Fruit fly (Drosophila melanogaster) whole organism, wandering third instar larva: ENCODE measurements around the gene CG31404.

Source experiments
- Abd-B ChIP-seq: fragments of >200 bp; optimal IDR thresholded peaks from 2 replicates; lab custom pipeline; 2017; ENCODE audit warnings: missing biosample characterization, missing genetic modification characterization
- CG32264 ChIP-seq: fragments of 200-800 bp; sonication (Bioruptor generic); optimal IDR thresholded peaks from 2 replicates; lab custom pipeline; 2016; ENCODE audit warnings: missing biosample characterization, missing genetic modification characterization
- CrebA ChIP-seq: fragments of 200-800 bp; sonication (Bioruptor generic); optimal IDR thresholded peaks from 2 replicates; lab custom pipeline; 2016; ENCODE audit warnings: missing biosample characterization, mild to moderate bottlenecking, missing genetic modification characterization, borderline replicate concordance
- Dfd ChIP-seq: fragments of >200 bp; optimal IDR thresholded peaks from 2 replicates; lab custom pipeline; 2017; ENCODE audit warnings: missing biosample characterization, missing genetic modification characterization
- GATAd ChIP-seq: sonication (Bioruptor generic); optimal IDR thresholded peaks from 2 replicates; lab custom pipeline; 2016; ENCODE audit warnings: missing biosample characterization, missing genetic modification characterization
- HLH106 ChIP-seq: fragments of 200-800 bp; optimal IDR thresholded peaks from 3 replicates; lab custom pipeline; 2019; ENCODE audit warnings: missing biosample characterization, mild to moderate bottlenecking, missing genetic modification characterization, moderate library complexity
- Hr78 ChIP-seq: fragments of >200 bp; optimal IDR thresholded peaks from 2 replicates; lab custom pipeline; 2017; ENCODE audit warnings: missing biosample characterization, missing genetic modification characterization
- Hr83 ChIP-seq: fragments of 200-300 bp; sonication (Bioruptor generic); optimal IDR thresholded peaks from 2 replicates; lab custom pipeline; 2016; ENCODE audit warnings: missing biosample characterization, mild to moderate bottlenecking, missing genetic modification characterization, moderate library complexity; ENCODE audit not compliant: poor library complexity, severe bottlenecking
- Jra ChIP-seq: sonication (Bioruptor generic); optimal IDR thresholded peaks from 2 replicates; lab custom pipeline; 2016; ENCODE audit warnings: missing biosample characterization, missing genetic modification characterization
- Mio ChIP-seq: sonication (Bioruptor generic); optimal IDR thresholded peaks from 2 replicates; lab custom pipeline; 2016; ENCODE audit warnings: missing biosample characterization, missing genetic modification characterization
- Myc ChIP-seq: fragments of >200 bp; optimal IDR thresholded peaks from 2 replicates; lab custom pipeline; 2017
- N ChIP-seq: fragments of >200 bp; optimal IDR thresholded peaks from 2 replicates; lab custom pipeline; 2018; ENCODE audit warnings: missing biosample characterization, missing external identifiers, missing genetic modification characterization
- OdsH ChIP-seq: fragments of 200-800 bp; sonication (Bioruptor generic); optimal IDR thresholded peaks from 2 replicates; lab custom pipeline; 2016; ENCODE audit warnings: missing biosample characterization, mild to moderate bottlenecking, missing genetic modification characterization
- Vsx2 ChIP-seq: fragments of 200-300, 225-300 bp; sonication (Bioruptor generic); optimal IDR thresholded peaks from 2 replicates; lab custom pipeline; 2018; ENCODE audit warnings: missing biosample characterization, missing genetic modification characterization; ENCODE audit not compliant: partially characterized antibody
- br ChIP-seq: fragments of 200-800 bp; sonication (Bioruptor generic); optimal IDR thresholded peaks from 2 replicates; lab custom pipeline; 2016; ENCODE audit warnings: missing biosample characterization, missing genetic modification characterization
- dl ChIP-seq, 2 experiments: fragments of 175-275, 200-275 bp in 1 of 2; fragments of 200-275 bp in 1 of 2; sonication (Bioruptor generic); optimal IDR thresholded peaks; lab custom pipeline; 2018; ENCODE audit warnings: mild to moderate bottlenecking in 2 of 2, missing biosample characterization in 2 of 2, missing genetic modification characterization in 2 of 2, moderate library complexity in 2 of 2; ENCODE audit not compliant: partially characterized antibody in 2 of 2, insufficient read depth in 1 of 2
- ey ChIP-seq: fragments of 200-800 bp; sonication (Bioruptor generic); optimal IDR thresholded peaks from 2 replicates; lab custom pipeline; 2016; ENCODE audit warnings: missing biosample characterization, missing genetic modification characterization
- foxo ChIP-seq, 2 experiments: fragments of 200-800 bp; sonication (Bioruptor generic); optimal IDR thresholded peaks; 2 replicates in 1 of 2; 3 replicates in 1 of 2; lab custom pipeline; 2016 to 2017; ENCODE audit warnings: missing biosample characterization in 2 of 2, missing genetic modification characterization in 2 of 2
- fru ChIP-seq: fragments of 200-800 bp; sonication (Bioruptor generic); optimal IDR thresholded peaks from 3 replicates; lab custom pipeline; 2016; ENCODE audit warnings: missing biosample characterization, mild to moderate bottlenecking, missing genetic modification characterization
- h ChIP-seq: fragments of 200-800 bp; sonication (Bioruptor generic); optimal IDR thresholded peaks from 3 replicates; lab custom pipeline; 2016; ENCODE audit warnings: missing biosample characterization, mild to moderate bottlenecking, missing genetic modification characterization
- jim ChIP-seq: fragments of 175-275, 200-325 bp; sonication (Bioruptor generic); optimal IDR thresholded peaks from 2 replicates; lab custom pipeline; 2016; ENCODE audit warnings: missing biosample characterization, mild to moderate bottlenecking, missing genetic modification characterization
- lola ChIP-seq: fragments of >200 bp; optimal IDR thresholded peaks from 2 replicates; lab custom pipeline; 2017; ENCODE audit warnings: missing biosample characterization, missing genetic modification characterization
- rgr ChIP-seq: fragments of 200-800 bp; sonication (Bioruptor generic); optimal IDR thresholded peaks from 3 replicates; lab custom pipeline; 2016; ENCODE audit warnings: missing biosample characterization, mild to moderate bottlenecking, missing genetic modification characterization
- sv ChIP-seq: fragments of 200-800 bp; sonication (Bioruptor generic); optimal IDR thresholded peaks from 3 replicates; lab custom pipeline; 2016; ENCODE audit warnings: missing biosample characterization, missing genetic modification characterization
- tai ChIP-seq: sonication (Bioruptor generic); optimal IDR thresholded peaks from 2 replicates; lab custom pipeline; 2016; ENCODE audit warnings: missing biosample characterization, missing genetic modification characterization
- usp ChIP-seq: fragments of >200 bp; optimal IDR thresholded peaks from 2 replicates; lab custom pipeline; 2017; ENCODE audit warnings: missing biosample characterization, missing genetic modification characterization
- woc ChIP-seq: sonication (Bioruptor generic); optimal IDR thresholded peaks from 2 replicates; lab custom pipeline; 2016; ENCODE audit warnings: missing biosample characterization, mild to moderate bottlenecking, missing genetic modification characterization

Gene CG31404

DNA sequence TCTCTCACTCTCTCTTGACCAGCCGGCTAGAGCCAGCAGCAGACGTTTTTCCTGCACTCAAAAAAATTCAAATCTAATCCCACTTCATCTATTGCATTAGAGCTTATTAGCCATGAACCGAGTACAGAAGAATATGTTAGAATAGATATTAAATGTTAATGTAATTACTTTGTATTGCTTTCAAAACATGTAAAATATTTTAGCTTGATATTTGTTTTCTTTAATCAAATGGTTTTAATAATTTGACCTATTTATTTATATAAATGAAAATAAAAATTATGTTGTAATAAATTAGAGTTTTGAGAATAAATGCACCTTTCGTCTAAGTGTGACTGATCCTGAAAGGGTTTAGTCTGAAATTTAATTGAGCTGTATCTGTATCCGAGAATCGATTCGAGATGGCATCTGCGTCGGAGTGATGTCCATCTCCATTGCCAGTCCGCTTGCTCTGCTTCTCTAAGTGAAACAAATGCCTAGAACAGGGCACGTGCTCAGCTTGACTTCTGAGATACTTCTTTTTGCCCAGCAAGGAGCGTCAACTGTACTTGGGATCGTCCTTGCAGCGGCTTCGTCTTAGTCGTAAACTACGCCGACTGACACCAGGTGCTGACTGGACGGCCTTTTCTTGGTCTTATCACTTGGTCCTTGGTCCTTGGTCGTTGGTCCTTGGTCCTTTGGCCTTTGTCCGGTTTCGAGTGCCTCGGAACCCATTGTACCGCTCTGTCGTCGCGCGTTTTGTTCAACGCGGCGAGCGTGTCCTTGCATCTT lies 35.3 kb downstream of the CG31404 start:
- no peak for TF ChIP-seq GATAd
- TF ChIP-seq Mio (GFP tag; lab: Kevin White, UChicago): no peak
- no peak for TF ChIP-seq dl (GFP tag; optimal IDR thresholded peaks at IDR 0.05; lab: Kevin White, UChicago; ENCODE audit: insufficient read depth in 1 of 2, partially characterized antibody in 2 of 2)
- no peak for TF ChIP-seq rgr (GFP tag; lab: Kevin White, UChicago)
- no peak for TF ChIP-seq N (GFP tag; lab: Kevin White, UChicago)
- no peak for TF ChIP-seq Hr78 (GFP tag; lab: Kevin White, UChicago)
- TF ChIP-seq lola: no peak
- TF ChIP-seq Myc (lab: Kevin White, UChicago): no peak
- no peak for TF ChIP-seq CrebA
- no peak for TF ChIP-seq Abd-B (GFP tag; lab: Kevin White, UChicago)
- no peak for TF ChIP-seq tai (GFP tag; lab: Kevin White, UChicago)
- TF ChIP-seq ey (GFP tag; lab: Kevin White, UChicago): no peak
- no peak for TF ChIP-seq br

DNA sequence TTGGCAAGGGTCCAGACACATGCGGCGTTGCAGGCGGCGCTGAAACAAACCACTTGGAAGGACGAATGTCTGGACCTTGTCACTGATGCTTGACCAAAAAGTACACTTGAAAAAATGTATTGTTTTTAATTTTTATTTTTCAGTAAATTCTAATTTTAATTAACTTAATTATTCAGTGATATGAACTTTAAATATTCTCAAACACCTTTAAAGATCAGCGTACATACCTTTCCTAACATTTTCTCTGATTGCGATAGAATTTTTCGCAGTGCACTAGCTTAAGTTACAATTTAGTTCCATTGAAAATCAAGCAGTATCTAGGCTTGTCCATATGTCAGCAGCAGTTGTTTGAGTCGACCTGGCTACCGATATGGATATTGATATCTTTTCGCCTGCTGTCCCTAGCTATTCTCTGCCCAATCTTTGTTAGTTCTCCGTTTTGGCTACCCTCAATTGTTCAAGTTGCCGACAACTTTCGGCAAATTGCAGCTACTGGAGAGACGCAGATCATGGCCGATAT lies 36.6 kb downstream of the CG31404 start:
- TF ChIP-seq Vsx2 (GFP tag; lab: Kevin White, UChicago) (no peak), N (GFP tag; lab: Kevin White, UChicago) (no peak), Myc (lab: Kevin White, UChicago) (no peak), OdsH (GFP tag; lab: Kevin White, UChicago) (no peak), Dfd (GFP tag; lab: Kevin White, UChicago) (no peak), ey (GFP tag; lab: Kevin White, UChicago) (no peak), woc (GFP tag; lab: Kevin White, UChicago) (no peak), CrebA (no peak), HLH106 (tag; lab: Kevin White, UChicago) (no peak), Hr78 (GFP tag; lab: Kevin White, UChicago) (no peak), sv (GFP tag; lab: Kevin White, UChicago) (no peak), foxo (GFP tag; optimal IDR thresholded peaks at IDR 0.05; lab: Kevin White, UChicago) (no peak), lola (no peak), usp (GFP tag; lab: Kevin White, UChicago) (no peak)

DNA sequence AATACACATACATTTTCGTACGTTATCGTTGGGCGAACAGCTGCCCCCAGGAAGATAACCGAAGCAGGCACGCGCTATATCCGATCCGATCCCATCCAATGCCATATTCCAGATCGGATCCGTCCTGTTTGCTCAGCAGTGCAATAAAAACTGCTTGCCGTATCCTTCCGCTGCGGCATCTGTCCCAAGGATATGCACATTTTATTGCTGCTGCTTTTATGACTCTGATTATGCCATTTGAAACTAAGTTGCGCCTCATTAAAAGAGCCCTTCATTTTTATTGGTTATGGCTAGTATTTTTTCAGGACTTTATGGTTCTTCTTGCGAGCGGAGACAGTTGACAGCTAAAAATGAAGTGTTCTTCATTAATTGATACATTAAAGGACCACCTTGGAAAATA lies 40.3 kb downstream of the CG31404 start:
- no peak for TF ChIP-seq fru (GFP tag; lab: Kevin White, UChicago)
- TF ChIP-seq Mio (GFP tag; lab: Kevin White, UChicago): no peak
- no peak for TF ChIP-seq N (GFP tag; lab: Kevin White, UChicago)
- no peak for TF ChIP-seq foxo (GFP tag; optimal IDR thresholded peaks at IDR 0.05; lab: Kevin White, UChicago)
- TF ChIP-seq Hr78 (GFP tag; lab: Kevin White, UChicago): no peak

DNA sequence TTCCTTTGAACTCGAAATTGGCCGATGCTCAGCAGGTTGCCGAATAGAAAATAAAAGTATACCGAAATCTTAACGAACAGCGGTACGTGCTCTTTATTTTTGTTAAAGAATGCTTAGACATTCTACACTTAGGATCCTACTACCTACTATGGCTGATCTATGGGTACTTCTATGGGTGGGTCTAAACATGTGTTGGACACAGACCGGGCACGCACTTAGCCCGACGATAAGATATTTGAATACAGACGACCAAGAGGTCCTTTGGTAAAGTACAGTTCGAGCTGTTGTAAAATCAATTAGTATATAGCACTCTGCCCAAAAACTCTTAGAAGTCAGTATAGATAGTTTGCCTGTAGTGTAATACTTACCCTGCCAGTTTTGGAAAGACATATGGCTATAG lies 43.3 kb downstream of the CG31404 start:
- TF ChIP-seq Abd-B (GFP tag; lab: Kevin White, UChicago) (no peak), Mio (GFP tag; lab: Kevin White, UChicago) (no peak), Jra (GFP tag; lab: Kevin White, UChicago) (no peak), h (GFP tag; lab: Kevin White, UChicago) (no peak), Myc (lab: Kevin White, UChicago) (no peak), jim (GFP tag; lab: Kevin White, UChicago) (no peak), foxo (GFP tag; optimal IDR thresholded peaks at IDR 0.05; lab: Kevin White, UChicago) (no peak), tai (GFP tag; lab: Kevin White, UChicago) (no peak), ey (GFP tag; lab: Kevin White, UChicago) (no peak), Hr83 (GFP tag; lab: Kevin White, UChicago) (no peak), CG32264 (no peak), lola (no peak), dl (GFP tag; optimal IDR thresholded peaks at IDR 0.05; lab: Kevin White, UChicago; ENCODE audit: insufficient read depth in 1 of 2, partially characterized antibody in 2 of 2) (no peak)

DNA sequence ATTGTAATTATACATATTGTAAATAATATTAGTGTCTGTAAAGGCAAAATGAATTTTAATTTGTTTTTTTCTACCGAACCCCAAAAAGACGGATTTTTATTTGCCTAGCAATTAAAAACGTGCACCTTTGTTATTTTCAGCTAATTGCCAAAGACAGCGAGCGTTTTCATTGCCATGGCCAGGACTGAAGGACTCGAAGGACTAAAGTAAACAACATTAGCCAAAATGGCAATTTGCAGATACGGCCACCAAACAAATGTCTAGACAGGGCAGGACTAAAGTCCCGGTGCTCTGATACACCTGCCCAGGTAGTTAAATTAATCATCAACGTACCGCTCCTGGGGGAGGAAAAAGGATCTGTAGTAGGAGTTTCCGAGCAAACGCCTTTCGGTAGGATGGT lies 43.8 kb downstream of the CG31404 start:
- TF ChIP-seq jim (GFP tag; lab: Kevin White, UChicago) (no peak), fru (GFP tag; lab: Kevin White, UChicago) (no peak), sv (GFP tag; lab: Kevin White, UChicago) (no peak)
